Fruit fly (Drosophila melanogaster) whole organism, embryonic: ENCODE data around the gene Ctr1A.

Experiments used
- B-H2 ChIP-seq: fragments of 200-800 bp; sonication (Bioruptor generic); optimal IDR thresholded peaks from 2 replicates; lab custom pipeline; 2018; ENCODE audit warnings: missing biosample characterization, mild to moderate bottlenecking, missing genetic modification characterization
- BtbVII ChIP-seq: fragments of 200-800 bp; sonication (Bioruptor generic); optimal IDR thresholded peaks from 3 replicates; lab custom pipeline; 2017; ENCODE audit warnings: missing biosample characterization, mild to moderate bottlenecking, missing genetic modification characterization
- CG10274 ChIP-seq: fragments of 200-800 bp; sonication (Bioruptor generic); optimal IDR thresholded peaks from 3 replicates; lab custom pipeline; 2017; ENCODE audit warnings: missing biosample characterization, mild to moderate bottlenecking, missing genetic modification characterization
- CG11456 ChIP-seq: fragments of 200-800 bp; sonication (Bioruptor generic); IDR thresholded peaks from 3 replicates; pipeline ENCODE4 v1.3.6; 2022; ENCODE audit warnings: missing biosample characterization, missing genetic modification characterization
- CG11723 ChIP-seq: fragments of 200-800 bp; sonication (Bioruptor generic); optimal IDR thresholded peaks from 2 replicates; lab custom pipeline; 2017; ENCODE audit warnings: missing biosample characterization, mild to moderate bottlenecking, missing genetic modification characterization
- CG13123 ChIP-seq: fragments of 200-800 bp; sonication (Bioruptor generic); optimal IDR thresholded peaks from 2 replicates; lab custom pipeline; 2016; ENCODE audit warnings: missing biosample characterization, missing genetic modification characterization
- CG15011 ChIP-seq: fragments of 200-800 bp; sonication (Bioruptor generic); optimal IDR thresholded peaks from 3 replicates; lab custom pipeline; 2018; ENCODE audit warnings: missing biosample characterization, mild to moderate bottlenecking, missing genetic modification characterization
- CG16815 ChIP-seq: fragments of 200-800 bp; sonication (Bioruptor generic); optimal IDR thresholded peaks from 3 replicates; lab custom pipeline; 2017; ENCODE audit warnings: missing biosample characterization, mild to moderate bottlenecking, missing genetic modification characterization
- CG1792 ChIP-seq: fragments of 200-800 bp; sonication (Bioruptor generic); optimal IDR thresholded peaks from 2 replicates; lab custom pipeline; 2016; ENCODE audit warnings: missing biosample characterization, missing genetic modification characterization
- CG18764 ChIP-seq: fragments of 200-800 bp; sonication (Bioruptor generic); optimal IDR thresholded peaks from 3 replicates; lab custom pipeline; 2016; ENCODE audit warnings: missing biosample characterization, missing genetic modification characterization
- CG30020 ChIP-seq: fragments of 200-800 bp; optimal IDR thresholded peaks from 2 replicates; lab custom pipeline; 2019; ENCODE audit warnings: missing biosample characterization, mild to moderate bottlenecking, missing genetic modification characterization, moderate library complexity
- CG32532 ChIP-seq: fragments of 200-800 bp; sonication (Bioruptor generic); IDR thresholded peaks from 2 replicates; pipeline ENCODE4 v1.3.6; 2022; ENCODE audit warnings: missing biosample characterization, missing genetic modification characterization
- CG43689 ChIP-seq: fragments of 200-800 bp; sonication (Bioruptor generic); IDR thresholded peaks from 2 replicates; pipeline ENCODE4 v1.3.6; 2022; ENCODE audit warnings: missing biosample characterization, missing genetic modification characterization
- CG7786 ChIP-seq: fragments of 200-800 bp; sonication (Bioruptor generic); optimal IDR thresholded peaks from 2 replicates; lab custom pipeline; 2016; ENCODE audit warnings: missing biosample characterization, missing genetic modification characterization
- CG8388 ChIP-seq: fragments of 200-800 bp; sonication (Bioruptor generic); optimal IDR thresholded peaks from 2 replicates; lab custom pipeline; 2019; ENCODE audit warnings: missing biosample characterization, mild to moderate bottlenecking, missing genetic modification characterization, moderate library complexity
- CG9797 ChIP-seq: fragments of 200-800 bp; sonication (Bioruptor generic); optimal IDR thresholded peaks from 3 replicates; lab custom pipeline; 2018; ENCODE audit warnings: missing biosample characterization, mild to moderate bottlenecking, missing genetic modification characterization
- CHES-1-like ChIP-seq: fragments of 200-800 bp; sonication (Bioruptor generic); optimal IDR thresholded peaks from 2 replicates; lab custom pipeline; 2016; ENCODE audit warnings: missing biosample characterization, missing genetic modification characterization
- Fer1 ChIP-seq: fragments of 200-800 bp; sonication (Bioruptor generic); optimal IDR thresholded peaks from 2 replicates; lab custom pipeline; 2017; ENCODE audit warnings: missing biosample characterization, mild to moderate bottlenecking, missing genetic modification characterization
- Fer2 ChIP-seq: fragments of 200-800 bp; sonication (Bioruptor generic); optimal IDR thresholded peaks from 2 replicates; lab custom pipeline; 2018; ENCODE audit warnings: missing biosample characterization, mild to moderate bottlenecking, missing genetic modification characterization, moderate library complexity
- HLH54F ChIP-seq: fragments of 200-800 bp; sonication (Bioruptor generic); optimal IDR thresholded peaks from 3 replicates; lab custom pipeline; 2016; ENCODE audit warnings: missing biosample characterization, missing genetic modification characterization
- Hr51 ChIP-seq, 2 experiments: fragments of 200-800 bp; sonication (Bioruptor generic); optimal IDR thresholded peaks; 2 replicates in 1 of 2; 3 replicates in 1 of 2; lab custom pipeline; 2016 to 2018; ENCODE audit warnings: missing biosample characterization in 2 of 2, missing genetic modification characterization in 2 of 2, mild to moderate bottlenecking in 1 of 2, moderate library complexity in 1 of 2
- Optix ChIP-seq: fragments of 200-800 bp; sonication (Bioruptor generic); IDR thresholded peaks from 3 replicates; pipeline ENCODE4 v1.3.6; 2022; ENCODE audit warnings: missing biosample characterization, missing genetic modification characterization
- Sox100B ChIP-seq: fragments of 200-800 bp; sonication (Bioruptor generic); optimal IDR thresholded peaks from 3 replicates; lab custom pipeline; 2018; ENCODE audit warnings: missing biosample characterization, mild to moderate bottlenecking, missing genetic modification characterization
- Sox102F ChIP-seq: fragments of 200-800 bp; sonication (Bioruptor generic); optimal IDR thresholded peaks from 2 replicates; lab custom pipeline; 2018; ENCODE audit warnings: missing biosample characterization, mild to moderate bottlenecking, missing genetic modification characterization, moderate library complexity
- Taf1 ChIP-seq: fragments of 200-800 bp; sonication (Bioruptor generic); IDR thresholded peaks from 2 replicates; pipeline ENCODE4 v1.3.6; 2022; ENCODE audit warnings: missing biosample characterization, missing genetic modification characterization
- Trl ChIP-seq, 3 experiments: fragments of >200 bp in 2 of 3; fragments of 200-800 bp in 1 of 3; sonication (Bioruptor generic) in 1 of 3; optimal IDR thresholded peaks; 2 replicates in 1 of 3; 3 replicates in 2 of 3; lab custom pipeline; 2016 to 2017; ENCODE audit warnings: missing biosample characterization in 1 of 3, missing genetic modification characterization in 1 of 3
- Vsx1 ChIP-seq: fragments of 200-800 bp; sonication (Bioruptor generic); optimal IDR thresholded peaks from 2 replicates; lab custom pipeline; 2017; ENCODE audit warnings: missing biosample characterization, mild to moderate bottlenecking, missing genetic modification characterization, missing genetic modification reagents
- abd-A ChIP-seq: fragments of 200-800 bp; sonication (Bioruptor generic); optimal IDR thresholded peaks from 3 replicates; lab custom pipeline; 2019; ENCODE audit warnings: missing biosample characterization, mild to moderate bottlenecking, missing genetic modification characterization, moderate library complexity
- ara ChIP-seq: fragments of 200-800 bp; sonication (Bioruptor generic); IDR thresholded peaks from 2 replicates; pipeline ENCODE4 v1.3.6; 2022; ENCODE audit warnings: missing biosample characterization, missing genetic modification characterization
- ash1 ChIP-seq: fragments of 200-800 bp; sonication (Bioruptor generic); optimal IDR thresholded peaks from 2 replicates; lab custom pipeline; 2018; ENCODE audit warnings: missing biosample characterization, mild to moderate bottlenecking, missing genetic modification characterization
- az2 ChIP-seq: fragments of 200-800 bp; sonication (Bioruptor generic); optimal IDR thresholded peaks from 3 replicates; lab custom pipeline; 2016; ENCODE audit warnings: missing biosample characterization, missing genetic modification characterization
- btn ChIP-seq: fragments of 200-800 bp; sonication (Bioruptor generic); optimal IDR thresholded peaks from 2 replicates; lab custom pipeline; 2016; ENCODE audit warnings: missing biosample characterization, missing genetic modification characterization
- disco-r ChIP-seq: fragments of 200-800 bp; sonication (Bioruptor generic); optimal IDR thresholded peaks from 2 replicates; lab custom pipeline; 2016; ENCODE audit warnings: missing biosample characterization, missing genetic modification characterization
- en ChIP-seq: fragments of 200-800 bp; sonication (Bioruptor generic); optimal IDR thresholded peaks from 2 replicates; lab custom pipeline; 2016; ENCODE audit warnings: missing biosample characterization, missing genetic modification characterization
- ewg ChIP-seq: fragments of 200-800 bp; sonication (Bioruptor generic); optimal IDR thresholded peaks from 3 replicates; lab custom pipeline; 2017; ENCODE audit warnings: mild to moderate bottlenecking, missing biosample characterization, missing genetic modification reagents, missing genetic modification characterization
- fd102C ChIP-seq: fragments of 200-800 bp; sonication (Bioruptor generic); optimal IDR thresholded peaks from 2 replicates; lab custom pipeline; 2018; ENCODE audit warnings: missing biosample characterization, mild to moderate bottlenecking, missing genetic modification characterization, moderate library complexity
- ftz-f1 ChIP-seq: fragments of 200-800 bp; sonication (Bioruptor generic); optimal IDR thresholded peaks from 2 replicates; lab custom pipeline; 2016; ENCODE audit warnings: missing biosample characterization, missing genetic modification characterization
- grn ChIP-seq: fragments of 200-800 bp; sonication (Bioruptor generic); optimal IDR thresholded peaks from 3 replicates; lab custom pipeline; 2017; ENCODE audit warnings: missing biosample characterization, missing genetic modification characterization
- lov ChIP-seq, 2 experiments: fragments of 200-800 bp in 1 of 2; fragments of >200 bp in 1 of 2; sonication (Bioruptor generic) in 1 of 2; IDR thresholded peaks in 1 of 2; optimal IDR thresholded peaks in 1 of 2; 2 replicates in 1 of 2; 3 replicates in 1 of 2; pipeline versions ENCODE4 v1.3.6 to Lab custom; 2017 to 2022; ENCODE audit warnings: missing biosample characterization in 1 of 2, missing genetic modification characterization in 1 of 2
- nerfin-1 ChIP-seq: fragments of 200-800 bp; sonication (Bioruptor generic); optimal IDR thresholded peaks from 3 replicates; lab custom pipeline; 2019; ENCODE audit warnings: missing biosample characterization, mild to moderate bottlenecking, missing genetic modification characterization, moderate library complexity
- onecut ChIP-seq: fragments of 200-800 bp; sonication (Bioruptor generic); IDR thresholded peaks from 2 replicates; pipeline ENCODE4 v1.3.6; 2022; ENCODE audit warnings: missing biosample characterization, missing genetic modification characterization
- psq ChIP-seq: fragments of 200-800 bp; sonication (Bioruptor generic); optimal IDR thresholded peaks from 2 replicates; lab custom pipeline; 2017; ENCODE audit warnings: missing biosample characterization, missing genetic modification characterization
- repo ChIP-seq: fragments of 200-800 bp; sonication (Bioruptor generic); optimal IDR thresholded peaks from 2 replicates; lab custom pipeline; 2016; ENCODE audit warnings: missing biosample characterization, missing genetic modification characterization
- tll ChIP-seq, 2 experiments: fragments of 200-800 bp in 1 of 2; fragments of >200 bp in 1 of 2; sonication (Bioruptor generic) in 1 of 2; optimal IDR thresholded peaks; 2 replicates each; lab custom pipeline; 2017 to 2019; ENCODE audit warnings: missing biosample characterization in 2 of 2, missing genetic modification characterization in 2 of 2, mild to moderate bottlenecking in 1 of 2, moderate library complexity in 1 of 2
- ttk ChIP-seq: fragments of 200-800 bp; sonication (Bioruptor generic); IDR thresholded peaks from 2 replicates; pipeline ENCODE4 v2.1.2; 2022; ENCODE audit warnings: missing biosample characterization, missing genetic modification characterization
- tx ChIP-seq: fragments of 200-800 bp; sonication (Bioruptor generic); optimal IDR thresholded peaks from 2 replicates; lab custom pipeline; 2016; ENCODE audit warnings: missing biosample characterization, missing genetic modification characterization
- usp ChIP-seq: fragments of >200 bp; optimal IDR thresholded peaks from 2 replicates; lab custom pipeline; 2017; ENCODE audit warnings: missing biosample characterization, missing genetic modification characterization
- z ChIP-seq: fragments of 200-800 bp; sonication (Bioruptor generic); IDR thresholded peaks from 3 replicates; pipeline ENCODE4 v1.3.6; 2022; ENCODE audit warnings: missing biosample characterization, missing genetic modification characterization

Ctr1A gene

dm6 chrX:6656023-6656594 is 5.3 kb upstream of the Ctr1A start (continued):
- TF ChIP-seq CG11723 (GFP tag; lab: Kevin White, UChicago) (peak; percentile 69), CG18764 (peak; percentile 76), ara (no peak), az2 (peak; percentile 81), CG1792 (GFP tag; lab: Kevin White, UChicago) (peak; percentile 66), Hr51 (GFP tag; optimal IDR thresholded peaks at IDR 0.05; lab: Kevin White, UChicago) (peak; percentile 70 to 89), psq (GFP tag; lab: Kevin White, UChicago) (peak; percentile 30), CG11456 (GFP tag; lab: Robert Waterston, UW) (peak; percentile 75; the same call in 2 of the 3 replicates), Fer2 (tag; lab: Kevin White, UChicago) (peak; percentile 49), CG7786 (GFP tag; lab: Kevin White, UChicago) (peak; percentile 78), onecut (GFP tag; lab: Robert Waterston, UW) (peak; percentile 81), en (peak; percentile 64), CG9797 (no peak), ewg (GFP tag; lab: Kevin White, UChicago) (peak; percentile 82), CG30020 (tag; lab: Kevin White, UChicago) (peak; percentile 42), Optix (GFP tag; lab: Robert Waterston, UW) (peak; percentile 69), Fer1 (GFP tag; lab: Kevin White, UChicago) (peak; percentile 88), nerfin-1 (tag; lab: Kevin White, UChicago) (peak; percentile 70), repo (peak; percentile 63), CG15011 (GFP tag; lab: Kevin White, UChicago) (peak; percentile 80), disco-r (peak; percentile 65), HLH54F (GFP tag; lab: Kevin White, UChicago) (peak; percentile 80), ash1 (GFP tag; lab: Kevin White, UChicago) (no peak), fd102C (GFP tag; lab: Kevin White, UChicago) (peak; percentile 17), ftz-f1 (GFP tag; lab: Kevin White, UChicago) (no peak), CHES-1-like (GFP tag; lab: Kevin White, UChicago) (peak; percentile 80), Sox100B (GFP tag; lab: Kevin White, UChicago) (peak; percentile 89), BtbVII (GFP tag; lab: Kevin White, UChicago) (peak; percentile 84), B-H2 (peak; percentile 17), CG8388 (GFP tag; lab: Kevin White, UChicago) (peak; percentile 81), grn (GFP tag; lab: Kevin White, UChicago) (peak; percentile 32), ttk (peak; percentile 78), Trl (optimal IDR thresholded peaks at IDR 0.05; lab: Kevin White, UChicago) (no peak), Trl (GFP tag; optimal IDR thresholded peaks at IDR 0.05; lab: Kevin White, UChicago) (peak; percentile 81), abd-A (no peak), tll (GFP tag; optimal IDR thresholded peaks at IDR 0.05; lab: Kevin White, UChicago) (no peak), tx (GFP tag; lab: Kevin White, UChicago) (peak; percentile 69), CG13123 (GFP tag; lab: Kevin White, UChicago) (peak; percentile 74), CG32532 (GFP tag; lab: Robert Waterston, UW) (peak; percentile 85), Taf1 (peak; percentile 63), Sox102F (peak; percentile 84), lov (optimal IDR thresholded peaks at IDR 0.05; lab: Kevin White, UChicago) (no peak), lov (GFP tag; IDR thresholded peaks at IDR 0.05; lab: Robert Waterston, UW) (0 out of 3 replicates have a peak, but pooled peaks have one; percentile 45), usp (GFP tag; lab: Kevin White, UChicago) (no peak), btn (GFP tag; lab: Kevin White, UChicago) (peak; percentile 66), z (GFP tag; lab: Robert Waterston, UW) (no peak), Vsx1 (GFP tag; lab: Kevin White, UChicago) (peak; percentile 62), CG43689 (peak; percentile 63; the same call in 1 of the 2 replicates), CG16815 (GFP tag; lab: Kevin White, UChicago) (peak; percentile 73), CG10274 (GFP tag; lab: Kevin White, UChicago) (peak; percentile 77)
